Fruit fly (Drosophila melanogaster): ENCODE measurements around the gene sno.

DNA sequence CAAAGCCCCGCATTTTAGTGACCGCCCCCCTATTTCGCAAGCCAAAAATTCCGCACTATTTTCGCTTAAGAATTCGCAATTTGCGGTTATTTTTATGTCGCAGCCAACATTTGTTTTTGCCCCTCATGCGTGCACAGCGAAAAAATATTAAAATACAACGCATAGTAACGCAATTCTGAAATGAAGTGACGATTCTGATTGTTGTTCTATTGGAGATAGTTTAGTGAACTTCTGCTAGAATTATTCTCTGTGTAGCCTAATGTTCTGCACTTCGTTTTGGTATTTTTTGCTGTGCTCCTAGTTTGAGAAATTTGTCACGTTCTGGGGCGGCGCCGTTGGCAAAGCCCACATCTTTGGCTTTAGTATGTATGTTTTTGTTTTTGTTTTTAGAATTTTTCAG lies 10.4 kb upstream of the sno start:
- TF ChIP-seq Dll (optimal IDR thresholded peaks at IDR 0.05) (no peak), EcR (GFP tag; optimal IDR thresholded peaks at IDR 0.05) (no peak), psq (optimal IDR thresholded peaks at IDR 0.05) (no peak), usp (GFP tag; optimal IDR thresholded peaks at IDR 0.05) (no peak)

All from whole organism.